Worm (Caenorhabditis elegans) whole organism, L1 larva: Measurements from ENCODE around the gene R11D1.4.

Source experiments
- C04F5.9 ChIP-seq: sonication (generic microtip); optimal IDR thresholded peaks from 2 replicates; lab custom pipeline; 2016; ENCODE audit warnings: missing genetic modification characterization, missing compliant biosample characterization
- C34B4.2 ChIP-seq: sonication (generic microtip); optimal IDR thresholded peaks from 2 replicates; lab custom pipeline; 2017; ENCODE audit warnings: mild to moderate bottlenecking, missing genetic modification characterization, missing compliant biosample characterization
- alr-1 ChIP-seq: fragments of 200-800 bp; sonication (Bioruptor generic); optimal IDR thresholded peaks from 2 replicates; lab custom pipeline; 2018; ENCODE audit warnings: borderline replicate concordance, mild to moderate bottlenecking, missing genetic modification characterization, missing compliant biosample characterization
- aly-2 ChIP-seq: fragments of 150-350 bp; optimal IDR thresholded peaks from 2 replicates; lab custom pipeline; 2014; ENCODE audit warnings: missing biosample characterization, missing genetic modification characterization
- ama-1 ChIP-seq: fragments of 150-350 bp; optimal IDR thresholded peaks from 2 replicates; lab custom pipeline; 2014
- blmp-1 ChIP-seq: fragments of 150-350 bp; optimal IDR thresholded peaks from 2 replicates; lab custom pipeline; 2014; ENCODE audit warnings: missing biosample characterization, missing genetic modification characterization
- ceh-63 ChIP-seq: fragments of 200-800 bp; sonication (Bioruptor generic); optimal IDR thresholded peaks from 2 replicates; lab custom pipeline; 2018; ENCODE audit warnings: mild to moderate bottlenecking, missing genetic modification characterization, missing compliant biosample characterization
- ceh-8 ChIP-seq: fragments of 200-800 bp; sonication (Bioruptor generic); optimal IDR thresholded peaks from 2 replicates; lab custom pipeline; 2018; ENCODE audit warnings: mild to moderate bottlenecking, missing genetic modification characterization, moderate library complexity, missing compliant biosample characterization
- dsc-1 ChIP-seq: sonication (generic microtip); optimal IDR thresholded peaks from 2 replicates; lab custom pipeline; 2016; ENCODE audit warnings: mild to moderate bottlenecking, missing genetic modification characterization, missing compliant biosample characterization
- efl-3 ChIP-seq: fragments of 200-800 bp; sonication (Bioruptor generic); optimal IDR thresholded peaks from 2 replicates; lab custom pipeline; 2018; ENCODE audit warnings: mild to moderate bottlenecking, missing genetic modification characterization, missing compliant biosample characterization
- egl-13 ChIP-seq: sonication (generic microtip); optimal IDR thresholded peaks from 2 replicates; lab custom pipeline; 2016; ENCODE audit warnings: missing genotype, missing genetic modification reagents, missing genetic modification characterization, missing compliant biosample characterization
- egl-27 ChIP-seq, 2 experiments: fragments of 150-350 bp in 1 of 2; sonication (generic microtip); optimal IDR thresholded peaks; 3 replicates each; lab custom pipeline; 2017 to 2018; ENCODE audit warnings: missing biosample characterization in 2 of 2, missing genetic modification characterization in 2 of 2, missing genetic modification reagents in 2 of 2
- elt-3 ChIP-seq, 6 experiments: fragments of 150-350 bp in 1 of 6; sonication (generic microtip); optimal IDR thresholded peaks; 2 replicates each; lab custom pipeline; 2017 to 2018; ENCODE audit warnings: missing biosample characterization in 6 of 6, missing genetic modification characterization in 6 of 6, inconsistent platforms in 1 of 6
- fos-1 ChIP-seq: fragments of 150-350 bp; optimal IDR thresholded peaks from 2 replicates; lab custom pipeline; 2014; ENCODE audit warnings: missing biosample characterization, missing genetic modification characterization
- hlh-4 ChIP-seq: sonication (generic microtip); optimal IDR thresholded peaks from 2 replicates; lab custom pipeline; 2016; ENCODE audit warnings: mild to moderate bottlenecking, missing genetic modification characterization, missing compliant biosample characterization
- hpl-2 ChIP-seq: fragments of 150-350 bp; optimal IDR thresholded peaks from 2 replicates; lab custom pipeline; 2014; ENCODE audit warnings: missing biosample characterization, missing genetic modification reagents, missing genetic modification characterization
- irx-1 ChIP-seq: sonication (generic microtip); optimal IDR thresholded peaks from 2 replicates; lab custom pipeline; 2016; ENCODE audit warnings: missing genetic modification characterization, missing compliant biosample characterization
- lin-35 ChIP-seq, 2 experiments: fragments of 150-350 bp; optimal IDR thresholded peaks; 2 replicates each; lab custom pipeline; 2014; ENCODE audit warnings: missing biosample characterization in 2 of 2, missing genetic modification characterization in 2 of 2, missing genetic modification reagents in 2 of 2
- lir-3 ChIP-seq: sonication (generic microtip); optimal IDR thresholded peaks from 2 replicates; lab custom pipeline; 2016; ENCODE audit warnings: mild to moderate bottlenecking, missing genetic modification characterization, moderate library complexity, missing compliant biosample characterization; ENCODE audit not compliant: poor library complexity
- mab-9 ChIP-seq: fragments of 200-800 bp; sonication (Bioruptor generic); IDR thresholded peaks from 2 replicates; pipeline ENCODE4 v1.3.6; 2022; ENCODE audit warnings: missing genetic modification reagents, missing genetic modification characterization, missing compliant biosample characterization
- mdl-1 ChIP-seq, 2 experiments: fragments of 150-350 bp; optimal IDR thresholded peaks; 2 replicates each; lab custom pipeline; 2014 to 2017; ENCODE audit warnings: missing biosample characterization in 2 of 2, missing genetic modification characterization in 2 of 2, inconsistent platforms in 1 of 2
- mef-2 ChIP-seq: fragments of 150-350 bp; optimal IDR thresholded peaks from 2 replicates; lab custom pipeline; 2014; ENCODE audit warnings: missing biosample characterization, missing genetic modification characterization
- mep-1 ChIP-seq: fragments of 150-350 bp; optimal IDR thresholded peaks from 2 replicates; lab custom pipeline; 2014; ENCODE audit warnings: missing biosample characterization, missing genetic modification characterization
- nhr-11 ChIP-seq: fragments of 150-350 bp; optimal IDR thresholded peaks from 2 replicates; lab custom pipeline; 2014; ENCODE audit warnings: missing biosample characterization, missing genetic modification characterization
- nhr-12 ChIP-seq: sonication (generic microtip); optimal IDR thresholded peaks from 2 replicates; lab custom pipeline; 2017; ENCODE audit warnings: missing biosample characterization, missing genetic modification characterization
- nhr-28 ChIP-seq: fragments of 150-350 bp; optimal IDR thresholded peaks from 2 replicates; lab custom pipeline; 2014; ENCODE audit warnings: missing biosample characterization, missing genetic modification characterization
- nhr-85 ChIP-seq: sonication (generic microtip); peaks from one replicate; lab custom pipeline; 2016; ENCODE audit warnings: missing genetic modification characterization, inconsistent platforms, missing compliant biosample characterization
- pag-3 ChIP-seq: sonication (generic microtip); optimal IDR thresholded peaks from 2 replicates; lab custom pipeline; 2017; ENCODE audit warnings: missing genetic modification characterization, mild to moderate bottlenecking, missing compliant biosample characterization, antibody characterized with exemption, borderline replicate concordance; ENCODE audit not compliant: insufficient read depth
- pax-3 ChIP-seq: fragments of 200-800 bp; sonication (Bioruptor generic); optimal IDR thresholded peaks from 2 replicates; lab custom pipeline; 2018; ENCODE audit warnings: mild to moderate bottlenecking, missing genetic modification characterization, moderate library complexity, missing compliant biosample characterization
- pqm-1 ChIP-seq: sonication (generic microtip); optimal IDR thresholded peaks from 3 replicates; lab custom pipeline; 2017; ENCODE audit warnings: missing biosample characterization, missing genetic modification characterization
- rnt-1 ChIP-seq: sonication (generic microtip); optimal IDR thresholded peaks from 2 replicates; lab custom pipeline; 2016; ENCODE audit warnings: mild to moderate bottlenecking, missing genetic modification characterization, moderate library complexity, missing compliant biosample characterization
- skn-1 ChIP-seq: fragments of 150-350 bp; optimal IDR thresholded peaks from 2 replicates; lab custom pipeline; 2014; ENCODE audit warnings: missing biosample characterization, missing genetic modification characterization
- snpc-4 ChIP-seq: fragments of 150-350 bp; optimal IDR thresholded peaks from 2 replicates; lab custom pipeline; 2014; ENCODE audit warnings: missing biosample characterization, missing genetic modification characterization
- snu-23 ChIP-seq: sonication (generic microtip); optimal IDR thresholded peaks from 2 replicates; lab custom pipeline; 2016; ENCODE audit warnings: missing genetic modification characterization, missing compliant biosample characterization
- swsn-7 ChIP-seq: sonication (generic microtip); optimal IDR thresholded peaks from 2 replicates; lab custom pipeline; 2016; ENCODE audit warnings: missing genetic modification characterization, missing compliant biosample characterization
- unc-30 ChIP-seq: sonication (generic microtip); optimal IDR thresholded peaks from 2 replicates; lab custom pipeline; 2017; ENCODE audit warnings: missing biosample characterization, missing genetic modification characterization
- unc-62 ChIP-seq: fragments of 150-350 bp; optimal IDR thresholded peaks from 2 replicates; lab custom pipeline; 2014; ENCODE audit warnings: missing biosample characterization, missing genetic modification reagents, missing genetic modification characterization
- unc-98 ChIP-seq: fragments of 200-800 bp; sonication (Bioruptor generic); IDR thresholded peaks from 2 replicates; pipeline ENCODE4 v1.3.6; 2022; ENCODE audit warnings: missing genetic modification characterization, missing compliant biosample characterization
- xbp-1 ChIP-seq: sonication (generic microtip); optimal IDR thresholded peaks from 2 replicates; lab custom pipeline; 2016; ENCODE audit warnings: missing genetic modification characterization, missing compliant biosample characterization

Gene R11D1.4

DNA sequence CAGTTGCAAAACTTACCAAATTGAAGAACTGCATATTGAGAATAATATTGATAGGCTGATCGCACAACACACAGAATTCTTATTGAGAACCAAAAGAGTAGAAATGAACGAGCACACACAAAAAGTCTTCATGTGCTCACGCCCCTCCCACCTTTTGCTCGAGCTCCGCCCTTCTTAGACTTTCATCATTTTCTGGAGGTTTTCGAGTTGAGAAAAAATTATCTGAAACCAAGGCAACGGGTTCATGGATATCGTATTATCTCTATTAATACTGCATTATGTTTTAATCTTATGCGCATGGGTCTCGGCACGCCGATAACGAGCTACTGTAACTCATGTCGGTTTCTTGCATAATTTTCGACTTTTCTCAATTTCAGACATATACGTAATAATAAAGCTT is 11.9 kb upstream of the R11D1.4 start, which contains the start of gene R11D1.12:
Gene R11D1.12 (minus strand): TSS at position 101 of the 400 bp plus-strand sequence.
- TF ChIP-seq nhr-12 (tag; lab: Kevin White, UChicago) (no peak), C04F5.9 (tag; lab: Kevin White, UChicago) (no peak), lir-3 (tag; lab: Kevin White, UChicago) (no peak), ceh-8 (GFP tag; lab: Kevin White, UChicago) (no peak), skn-1 (tag; lab: Kevin White, UChicago) (no peak), lin-35 (GFP tag; optimal IDR thresholded peaks at IDR 0.05; lab: Kevin White, UChicago) (no peak), mdl-1 (tag; optimal IDR thresholded peaks at IDR 0.05; lab: Kevin White, UChicago) (no peak), pax-3 (no peak), unc-98 (GFP tag; lab: Robert Waterston, UW) (no peak), aly-2 (tag; lab: Kevin White, UChicago) (no peak), elt-3 (tag; optimal IDR thresholded peaks at IDR 0.05; lab: Kevin White, UChicago) (no peak), nhr-85 (no peak), pqm-1 (tag; lab: Kevin White, UChicago) (no peak), unc-62 (GFP tag; lab: Kevin White, UChicago) (no peak), alr-1 (tag; lab: Kevin White, UChicago) (no peak), mep-1 (tag; lab: Kevin White, UChicago) (no peak), mab-9 (GFP tag; lab: Robert Waterston, UW) (no peak)
- TF ChIP-seq, all 84 proteins: peak for 0

DNA sequence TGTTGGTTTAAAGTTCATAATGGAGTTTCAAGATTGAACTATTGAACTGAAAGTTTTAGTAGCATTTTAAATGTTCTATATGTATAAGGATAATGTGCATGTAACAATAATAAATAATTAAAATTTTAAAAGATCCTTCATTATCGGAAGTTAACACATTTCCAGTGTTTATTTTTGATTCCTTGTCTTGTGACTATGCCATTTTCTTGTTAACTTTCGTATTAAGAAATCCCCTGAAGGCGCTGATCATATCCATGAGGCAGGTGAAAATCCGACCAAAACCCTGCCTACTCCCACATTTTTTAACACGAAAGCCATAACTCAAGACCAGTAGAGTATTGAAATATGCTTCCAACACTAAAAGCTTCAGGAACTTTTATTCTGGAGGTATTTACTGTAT is 5.7 kb upstream of the R11D1.4 start, which contains the start of gene R11D1.7:
Gene R11D1.7 (plus strand): TSS at position 301 of the 400 bp plus-strand sequence.
- TF ChIP-seq fos-1 (tag; lab: Kevin White, UChicago) (no peak), hlh-4 (tag; lab: Kevin White, UChicago) (peak; percentile 68)

DNA sequence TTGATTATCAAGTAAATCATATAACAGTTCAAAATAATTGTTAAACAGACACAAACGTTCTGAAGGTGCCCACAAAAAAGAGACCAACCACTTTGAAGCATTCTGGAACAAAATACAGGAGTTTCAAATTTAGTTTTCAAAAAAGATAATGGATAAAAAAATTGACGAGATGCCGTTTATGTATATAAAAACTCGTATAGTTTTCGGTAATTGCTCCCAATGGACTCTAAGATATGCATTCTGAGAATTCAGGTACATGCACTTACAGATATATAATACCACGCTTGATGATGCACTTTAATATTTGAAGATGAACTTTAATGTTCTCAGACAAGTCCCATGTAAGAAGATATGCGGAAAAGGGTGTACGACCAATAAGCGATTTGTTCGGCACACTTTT is 4.6 kb upstream of the R11D1.4 start, which contains the start of gene str-181:
Gene str-181 (minus strand): TSS at position 101 of the 400 bp plus-strand sequence.
- no peak for TF ChIP-seq snpc-4
- no peak for TF ChIP-seq pax-3
- TF ChIP-seq pag-3 (tag; lab: Kevin White, UChicago), result no peak
- no peak for TF ChIP-seq mef-2 (tag; lab: Kevin White, UChicago)
- TF ChIP-seq hlh-4 (tag; lab: Kevin White, UChicago), result no peak
- no peak for TF ChIP-seq nhr-28 (tag; lab: Kevin White, UChicago)
- no peak for TF ChIP-seq dsc-1
- no peak for TF ChIP-seq xbp-1 (tag; lab: Kevin White, UChicago)
- no peak for TF ChIP-seq nhr-11 (tag; lab: Kevin White, UChicago)
- TF ChIP-seq irx-1, result no peak
- no peak for TF ChIP-seq rnt-1

DNA sequence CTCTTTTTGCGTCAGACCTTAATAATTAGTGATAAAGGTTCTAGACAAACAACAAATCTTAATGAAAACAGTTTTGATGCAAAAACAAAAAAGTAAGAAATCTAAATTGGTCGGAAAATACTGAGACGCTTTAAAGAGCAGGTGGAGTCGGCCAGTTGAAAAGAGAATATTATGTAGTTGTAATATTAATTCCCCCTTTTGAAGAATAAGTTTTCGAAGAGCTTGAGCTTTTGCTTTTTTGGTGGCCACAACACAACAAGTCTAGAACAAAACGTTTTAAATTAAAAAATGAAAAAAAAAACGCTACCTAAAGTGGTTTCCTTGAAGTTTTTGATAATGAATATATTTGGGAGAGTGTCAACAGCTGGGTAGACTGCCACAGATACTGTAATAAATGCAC is 2.4 kb upstream of the R11D1.4 start, which contains the start of gene str-178:
Gene str-178 (minus strand): TSS at position 101 of the 400 bp plus-strand sequence.
- TF ChIP-seq efl-3 (no peak), hpl-2 (no peak), ceh-63 (GFP tag; lab: Kevin White, UChicago) (no peak), egl-27 (tag; optimal IDR thresholded peaks at IDR 0.05; lab: Kevin White, UChicago) (no peak), unc-30 (tag; lab: Kevin White, UChicago) (no peak), C34B4.2 (tag; lab: Kevin White, UChicago) (no peak), C04F5.9 (tag; lab: Kevin White, UChicago) (no peak)

DNA sequence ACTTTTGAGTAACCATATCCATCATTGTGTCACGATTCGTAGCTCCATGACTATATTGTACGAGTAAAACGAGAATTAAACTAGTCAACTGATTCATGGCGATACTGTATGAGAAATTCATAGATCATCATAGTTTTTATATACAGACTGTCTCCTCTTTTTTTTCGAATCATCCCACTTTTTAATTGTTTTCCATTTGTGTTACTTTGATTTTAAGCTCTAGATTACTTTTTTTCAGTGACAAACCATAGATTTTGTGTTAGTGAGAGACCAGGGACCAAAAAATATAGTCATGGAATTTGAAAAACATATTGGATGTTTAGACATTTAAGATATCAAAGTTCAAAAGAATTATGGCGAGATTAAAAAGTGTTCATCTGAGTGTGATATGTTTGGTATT is 2.0 kb downstream of the R11D1.4 start, which contains the start of gene R11D1.3:
Gene R11D1.3 (minus strand): TSS at position 101 of the 400 bp plus-strand sequence.
- TF ChIP-seq swsn-7 (tag; lab: Kevin White, UChicago) (no peak), egl-27 (tag; optimal IDR thresholded peaks at IDR 0.05; lab: Kevin White, UChicago) (no peak), pax-3 (no peak), snu-23 (GFP tag; lab: Kevin White, UChicago) (no peak), blmp-1 (tag; lab: Kevin White, UChicago) (no peak), ama-1 (no peak), elt-3 (tag; optimal IDR thresholded peaks at IDR 0.05; lab: Kevin White, UChicago) (no peak), egl-13 (tag; lab: Kevin White, UChicago) (no peak)
